Fruit fly (Drosophila melanogaster): ENCODE measurements around the gene Nin.

Gene Nin

DNA sequence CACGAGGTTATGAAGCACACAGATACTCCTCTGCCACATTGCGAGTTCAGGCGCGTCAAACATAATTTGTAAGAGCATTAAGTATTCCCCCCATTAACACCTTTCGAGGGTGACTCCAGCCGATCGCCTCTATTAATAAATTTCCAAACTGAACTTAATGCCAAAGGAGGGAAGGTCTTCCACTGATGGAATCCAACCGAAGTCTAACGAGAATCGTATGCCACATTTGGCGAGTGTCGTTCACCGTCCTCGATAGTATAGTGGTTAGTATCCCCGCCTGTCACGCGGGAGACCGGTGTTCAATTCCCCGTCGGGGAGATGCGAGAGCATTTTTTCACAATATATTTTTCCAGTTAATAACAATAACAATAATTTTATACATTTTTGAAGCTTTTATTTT is 37.8 kb downstream of the Nin start:
- no peak for TF ChIP-seq psq (optimal IDR thresholded peaks at IDR 0.05)
- TF ChIP-seq h (optimal IDR thresholded peaks at IDR 0.05): no peak
- TF ChIP-seq insv (optimal IDR thresholded peaks at IDR 0.05): no peak
- TF ChIP-seq ttk (optimal IDR thresholded peaks at IDR 0.05): no peak
- TF ChIP-seq Sin3A (optimal IDR thresholded peaks at IDR 0.05): no peak
- no peak for TF ChIP-seq Myc (optimal IDR thresholded peaks at IDR 0.05)

DNA sequence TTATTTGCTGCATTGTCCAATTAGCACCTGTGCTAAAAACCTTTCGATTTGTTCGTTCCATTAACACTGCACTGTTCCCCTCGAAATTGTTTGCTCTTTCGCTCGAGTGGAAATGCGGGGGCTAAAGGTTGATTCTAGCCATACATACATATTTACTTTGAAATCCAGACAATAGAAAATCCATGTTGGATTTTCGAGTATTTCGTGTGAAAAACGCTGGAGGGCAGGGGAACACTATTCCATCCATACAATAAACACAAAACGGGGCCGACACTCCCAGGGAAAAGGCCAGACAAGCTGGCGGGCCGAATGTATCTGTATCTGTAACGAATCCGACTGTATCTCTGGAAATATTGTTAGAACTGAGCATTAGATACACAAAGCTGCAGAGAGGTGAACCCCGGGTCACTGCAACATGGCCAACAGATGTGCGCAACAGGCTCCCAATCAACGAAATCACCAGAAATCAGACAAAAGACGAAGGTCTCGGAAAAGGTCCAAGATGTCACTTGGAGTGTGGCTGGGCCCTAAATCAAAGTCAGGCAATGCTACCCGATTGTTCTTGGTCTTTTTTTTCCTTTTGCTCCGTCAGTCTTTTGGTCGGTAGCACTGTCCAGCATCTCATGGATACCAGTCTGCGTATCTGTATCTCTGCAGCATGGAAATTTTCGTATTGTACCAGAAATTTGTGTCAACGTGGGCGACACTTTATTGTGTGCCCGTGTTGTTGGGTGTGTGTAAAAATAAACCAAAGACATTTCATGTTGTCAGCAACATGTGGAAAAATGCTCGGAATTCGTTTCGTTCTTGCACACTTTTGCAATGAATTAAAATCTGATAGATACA is 38.7 kb downstream of the Nin start:
- TF ChIP-seq insv (optimal IDR thresholded peaks at IDR 0.05) (no peak), h (optimal IDR thresholded peaks at IDR 0.05) (no peak), psq (optimal IDR thresholded peaks at IDR 0.05) (no peak), ttk (optimal IDR thresholded peaks at IDR 0.05) (no peak), Myc (optimal IDR thresholded peaks at IDR 0.05) (no peak), Sin3A (optimal IDR thresholded peaks at IDR 0.05) (no peak)

dm6 chr2L:5238567-5238925 is 39.8 kb downstream of the Nin start:
- TF ChIP-seq h (optimal IDR thresholded peaks at IDR 0.05) (no peak), psq (optimal IDR thresholded peaks at IDR 0.05) (no peak), Myc (optimal IDR thresholded peaks at IDR 0.05) (no peak), ttk (optimal IDR thresholded peaks at IDR 0.05) (no peak), insv (optimal IDR thresholded peaks at IDR 0.05) (no peak), Sin3A (optimal IDR thresholded peaks at IDR 0.05) (no peak)

- TF ChIP-seq h (optimal IDR thresholded peaks at IDR 0.05) (no peak), psq (optimal IDR thresholded peaks at IDR 0.05) (no peak), insv (optimal IDR thresholded peaks at IDR 0.05) (no peak)
Observed at dm6 chr2L:5237899-5238566, 40.3 kb downstream of the Nin start.

DNA sequence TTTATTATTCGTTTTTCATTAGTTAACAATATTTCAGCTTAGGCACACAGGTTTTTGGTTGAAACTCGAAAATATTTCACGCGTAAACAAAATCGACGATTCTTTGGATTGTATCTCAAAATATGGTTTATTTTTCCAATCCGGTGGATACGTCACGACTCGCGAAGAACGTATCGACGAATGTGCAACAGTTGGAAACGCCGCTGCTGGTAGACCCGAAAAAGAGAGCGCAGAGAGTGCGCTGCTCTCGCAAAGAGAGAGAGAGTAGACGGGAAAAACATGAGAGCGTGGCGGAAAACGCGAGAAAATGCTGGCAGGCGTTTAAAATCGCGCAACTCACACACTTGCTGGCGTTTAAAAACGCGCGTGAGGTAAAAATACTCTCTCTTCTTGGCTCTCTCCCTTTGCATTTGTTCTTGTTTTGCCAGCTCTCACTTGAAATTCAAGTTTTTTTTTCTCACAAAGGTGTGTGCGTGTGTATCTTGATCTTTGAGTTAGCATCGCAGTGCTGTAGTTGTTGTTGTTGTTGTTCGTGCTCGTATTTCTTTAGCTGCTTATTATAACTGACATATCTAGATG is 41.1 kb downstream of the Nin start:
- TF ChIP-seq insv (optimal IDR thresholded peaks at IDR 0.05) (no peak), Myc (optimal IDR thresholded peaks at IDR 0.05) (no peak), Sin3A (optimal IDR thresholded peaks at IDR 0.05) (no peak), h (optimal IDR thresholded peaks at IDR 0.05) (no peak), ttk (optimal IDR thresholded peaks at IDR 0.05) (no peak), psq (optimal IDR thresholded peaks at IDR 0.05) (no peak)

dm6 chr2L:5236346-5236809 is 42.0 kb downstream of the Nin start:
- TF ChIP-seq insv (optimal IDR thresholded peaks at IDR 0.05) (no peak), h (optimal IDR thresholded peaks at IDR 0.05) (no peak), psq (optimal IDR thresholded peaks at IDR 0.05) (no peak), Sin3A (optimal IDR thresholded peaks at IDR 0.05) (no peak), Myc (optimal IDR thresholded peaks at IDR 0.05) (no peak), ttk (optimal IDR thresholded peaks at IDR 0.05) (no peak)

dm6 chr2L:5234714-5235298 is 43.5 kb downstream of the Nin start:
- TF ChIP-seq ttk (optimal IDR thresholded peaks at IDR 0.05) (no peak), Myc (optimal IDR thresholded peaks at IDR 0.05) (no peak), psq (optimal IDR thresholded peaks at IDR 0.05) (no peak)

- TF ChIP-seq h (optimal IDR thresholded peaks at IDR 0.05) (no peak), psq (optimal IDR thresholded peaks at IDR 0.05) (no peak), Sin3A (optimal IDR thresholded peaks at IDR 0.05) (no peak), insv (optimal IDR thresholded peaks at IDR 0.05) (no peak), ttk (optimal IDR thresholded peaks at IDR 0.05) (no peak), Myc (optimal IDR thresholded peaks at IDR 0.05) (no peak)
Observed at dm6 chr2L:5232967-5233909, 45.1 kb downstream of the Nin start.

DNA sequence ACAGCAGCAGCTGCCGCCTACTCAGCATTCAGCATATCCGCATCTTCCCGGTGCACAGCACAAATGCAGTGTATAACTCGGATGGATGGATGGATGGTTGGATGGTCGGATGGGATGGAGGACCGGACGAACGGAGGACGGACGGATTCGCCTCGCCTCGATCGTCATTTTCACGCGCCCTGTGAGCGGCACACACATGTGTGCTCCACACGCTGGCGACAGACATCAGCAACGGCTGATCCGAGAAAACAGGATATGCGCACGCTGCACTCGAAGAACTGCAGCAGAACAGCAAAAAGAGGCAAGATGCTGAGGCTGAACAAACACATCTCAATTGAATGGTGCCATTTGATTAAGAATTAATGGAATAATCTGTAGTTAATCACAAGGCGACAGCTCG is 46.2 kb downstream of the Nin start:
- TF ChIP-seq Sin3A (optimal IDR thresholded peaks at IDR 0.05): no peak
- TF ChIP-seq insv (optimal IDR thresholded peaks at IDR 0.05): no peak
- no peak for TF ChIP-seq ttk (optimal IDR thresholded peaks at IDR 0.05)
- no peak for TF ChIP-seq Myc (optimal IDR thresholded peaks at IDR 0.05)

DNA sequence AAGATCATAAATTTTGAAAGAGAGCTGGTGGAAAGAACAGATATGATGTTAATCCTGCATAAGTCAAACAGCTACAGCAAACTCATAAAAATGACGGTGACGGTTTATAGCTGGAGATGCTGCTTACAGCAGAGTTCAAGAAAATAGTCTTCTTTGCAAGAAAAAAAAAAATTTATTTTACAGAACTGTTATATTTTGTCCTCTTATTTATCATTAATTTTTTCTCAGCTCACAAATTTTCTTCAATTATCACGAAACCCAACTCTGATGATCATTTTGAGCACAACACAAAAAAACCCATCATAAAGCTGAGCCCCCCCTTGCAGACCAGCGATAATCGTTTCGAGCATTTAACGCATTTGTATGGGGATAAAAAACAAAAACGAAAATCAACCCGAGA is 46.9 kb downstream of the Nin start:
- no peak for TF ChIP-seq ttk (optimal IDR thresholded peaks at IDR 0.05)
- no peak for TF ChIP-seq insv (optimal IDR thresholded peaks at IDR 0.05)

DNA sequence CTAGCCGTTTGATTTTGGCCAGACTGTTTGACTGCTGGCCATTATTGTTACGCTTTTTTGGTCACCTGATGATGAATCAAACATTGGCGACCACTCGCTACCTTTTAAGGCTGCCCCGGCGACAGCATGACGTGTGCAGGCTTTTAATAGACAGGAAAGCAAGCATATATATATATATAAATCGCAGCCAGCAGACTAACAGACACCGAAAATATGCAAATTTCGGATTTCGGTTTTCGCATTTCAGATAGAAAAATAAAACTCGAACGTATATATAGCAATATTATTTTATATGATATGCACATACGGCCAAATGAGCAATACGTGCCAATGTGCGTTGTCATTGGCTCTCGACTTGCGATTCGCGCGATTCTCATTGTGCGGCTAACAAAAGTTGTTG is 47.6 kb downstream of the Nin start:
- TF ChIP-seq ttk (optimal IDR thresholded peaks at IDR 0.05): no peak
- no peak for TF ChIP-seq Myc (optimal IDR thresholded peaks at IDR 0.05)
- no peak for TF ChIP-seq insv (optimal IDR thresholded peaks at IDR 0.05)
- TF ChIP-seq psq (optimal IDR thresholded peaks at IDR 0.05): no peak
- no peak for TF ChIP-seq h (optimal IDR thresholded peaks at IDR 0.05)
- TF ChIP-seq Sin3A (optimal IDR thresholded peaks at IDR 0.05): no peak
